Worm (Caenorhabditis elegans) whole organism, L1 larva: Measurements from ENCODE around the gene vrk-1.

Experiments used
- ceh-82 ChIP-seq, 3 experiments: fragments of 150-350 bp in 1 of 3; sonication (generic microtip) in 2 of 3; optimal IDR thresholded peaks; 2 replicates each; lab custom pipeline; 2014 to 2017; ENCODE audit warnings: missing biosample characterization in 3 of 3, missing genetic modification characterization in 3 of 3
- fkh-10 ChIP-seq: sonication (generic microtip); optimal IDR thresholded peaks from 2 replicates; lab custom pipeline; 2017; ENCODE audit warnings: missing biosample characterization, missing genetic modification reagents, missing genetic modification characterization
- grh-1 ChIP-seq: fragments of 200-800 bp; sonication (Bioruptor generic); IDR thresholded peaks from 2 replicates; pipeline ENCODE4 v1.3.6; 2022; ENCODE audit warnings: missing genetic modification reagents, missing genetic modification characterization, missing compliant biosample characterization
- jun-1 ChIP-seq: fragments of 150-350 bp; optimal IDR thresholded peaks from 2 replicates; lab custom pipeline; 2014; ENCODE audit warnings: missing biosample characterization, missing genetic modification reagents, missing genetic modification characterization
- lin-15B ChIP-seq: fragments of 150-350 bp; sonication (generic microtip); optimal IDR thresholded peaks from 3 replicates; lab custom pipeline; 2014; ENCODE audit warnings: missing biosample characterization, missing genetic modification characterization
- lsy-2 ChIP-seq, 2 experiments: fragments of 150-350 bp; optimal IDR thresholded peaks; 2 replicates each; lab custom pipeline; 2014; ENCODE audit warnings: missing biosample characterization in 2 of 2, missing genetic modification characterization in 2 of 2
- nhr-28 ChIP-seq: fragments of 150-350 bp; optimal IDR thresholded peaks from 2 replicates; lab custom pipeline; 2014; ENCODE audit warnings: missing biosample characterization, missing genetic modification characterization
- sox-4 ChIP-seq: sonication (generic microtip); optimal IDR thresholded peaks from 2 replicates; lab custom pipeline; 2016; ENCODE audit warnings: missing genetic modification characterization, missing compliant biosample characterization
- sup-37 ChIP-seq: fragments of 200-800 bp; sonication (Bioruptor generic); optimal IDR thresholded peaks from 2 replicates; lab custom pipeline; 2018; ENCODE audit warnings: mild to moderate bottlenecking, missing genetic modification characterization, missing compliant biosample characterization
- ztf-11 ChIP-seq, 2 experiments: sonication (generic microtip); optimal IDR thresholded peaks; 2 replicates each; lab custom pipeline; 2016 to 2017; ENCODE audit warnings: missing genetic modification characterization in 2 of 2, missing biosample characterization in 1 of 2, missing compliant biosample characterization in 1 of 2

DNA sequence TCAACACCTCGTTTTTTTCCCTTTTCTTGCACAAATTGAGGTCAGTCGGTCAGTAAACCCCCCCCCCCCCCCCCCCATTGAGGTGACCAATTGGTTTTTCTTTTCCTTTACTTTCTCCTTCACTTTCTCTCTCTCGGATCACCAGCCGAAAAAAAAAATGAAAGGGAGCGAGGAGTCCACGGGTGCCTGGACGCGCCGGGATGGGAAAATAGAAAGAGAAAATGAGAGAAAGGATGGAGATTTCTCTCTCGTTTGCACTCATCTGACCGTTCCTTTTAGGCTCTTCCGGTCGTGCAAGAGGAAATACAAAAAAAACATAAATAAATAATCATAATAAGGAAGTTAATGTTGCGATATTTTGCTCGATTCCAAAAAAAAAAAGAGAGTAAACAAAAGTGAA is 22.7 kb upstream of the vrk-1 start:
- TF ChIP-seq sox-4 (tag; lab: Kevin White, UChicago): no peak
- TF ChIP-seq fkh-10: no peak
- TF ChIP-seq ztf-11 (tag; optimal IDR thresholded peaks at IDR 0.05; lab: Kevin White, UChicago): no peak
- no peak for TF ChIP-seq grh-1 (GFP tag; lab: Robert Waterston, UW)
- no peak for TF ChIP-seq jun-1 (tag; lab: Kevin White, UChicago)
- no peak for TF ChIP-seq sup-37 (GFP tag; lab: Kevin White, UChicago)
- no peak for TF ChIP-seq nhr-28 (tag; lab: Kevin White, UChicago)
- no peak for TF ChIP-seq lsy-2 (tag; optimal IDR thresholded peaks at IDR 0.05; lab: Kevin White, UChicago)
- no peak for TF ChIP-seq ceh-82 (tag; optimal IDR thresholded peaks at IDR 0.05; lab: Kevin White, UChicago)
- no peak for TF ChIP-seq lin-15B (tag; lab: Kevin White, UChicago)
